Fruit fly (Drosophila melanogaster) whole organism, embryonic: ENCODE measurements around the gene Sfp33A2.
A peak's percentile ranks its signal among the peaks of the same experiment; 100 is the strongest.

Experiments used
- ATbp ChIP-seq: fragments of 200-800 bp; sonication (Bioruptor generic); optimal IDR thresholded peaks from 2 replicates; lab custom pipeline; 2017; ENCODE audit warnings: missing biosample characterization, mild to moderate bottlenecking, missing genetic modification characterization, missing genetic modification reagents
- CG10209 ChIP-seq: fragments of 200-800 bp; sonication (Bioruptor generic); optimal IDR thresholded peaks from 3 replicates; lab custom pipeline; 2017; ENCODE audit warnings: missing biosample characterization, mild to moderate bottlenecking, missing genetic modification characterization, missing genetic modification reagents
- CG11093 ChIP-seq: fragments of 200-800 bp; sonication (Bioruptor generic); IDR thresholded peaks from 3 replicates; pipeline ENCODE4 v1.3.6; 2022; ENCODE audit warnings: missing biosample characterization, missing genetic modification characterization
- CG12391 ChIP-seq: fragments of 200-800 bp; sonication (Bioruptor generic); optimal IDR thresholded peaks from 3 replicates; lab custom pipeline; 2018; ENCODE audit warnings: missing biosample characterization, mild to moderate bottlenecking, missing genetic modification characterization, moderate library complexity
- CG14710 ChIP-seq: fragments of 200-800 bp; sonication (Bioruptor generic); optimal IDR thresholded peaks from 3 replicates; lab custom pipeline; 2019; ENCODE audit warnings: missing biosample characterization, mild to moderate bottlenecking, missing genetic modification characterization, moderate library complexity
- CG14860 ChIP-seq: fragments of 200-800 bp; sonication (Bioruptor generic); IDR thresholded peaks from 3 replicates; pipeline ENCODE4 v1.3.6; 2022; ENCODE audit warnings: missing biosample characterization, missing genetic modification characterization; ENCODE audit not compliant: partially characterized antibody
- CG14965 ChIP-seq: fragments of 200-800 bp; sonication (Bioruptor generic); optimal IDR thresholded peaks from 2 replicates; lab custom pipeline; 2016; ENCODE audit warnings: missing biosample characterization, missing genetic modification characterization, borderline replicate concordance
- CG15269 ChIP-seq: fragments of 200-800 bp; sonication (Bioruptor generic); optimal IDR thresholded peaks from 2 replicates; lab custom pipeline; 2018; ENCODE audit warnings: missing biosample characterization, mild to moderate bottlenecking, missing genetic modification characterization, moderate library complexity
- CG15696 ChIP-seq: fragments of 200-800 bp; sonication (Bioruptor generic); optimal IDR thresholded peaks from 2 replicates; lab custom pipeline; 2019; ENCODE audit warnings: missing biosample characterization, mild to moderate bottlenecking, missing genetic modification characterization, moderate library complexity
- CG2116 ChIP-seq: fragments of 200-800 bp; sonication (Bioruptor generic); optimal IDR thresholded peaks from 3 replicates; lab custom pipeline; 2018; ENCODE audit warnings: missing biosample characterization, mild to moderate bottlenecking, missing genetic modification characterization
- CG2199 ChIP-seq: fragments of 200-800 bp; sonication (Bioruptor generic); IDR thresholded peaks from 3 replicates; pipeline ENCODE4 v1.3.6; 2022; ENCODE audit warnings: missing biosample characterization, missing genetic modification characterization
- CG30403 ChIP-seq: fragments of 200-800 bp; sonication (Bioruptor generic); optimal IDR thresholded peaks from 3 replicates; lab custom pipeline; 2016; ENCODE audit warnings: missing biosample characterization, missing genetic modification characterization
- CG3163 ChIP-seq: fragments of 200-800 bp; sonication (Bioruptor generic); optimal IDR thresholded peaks from 3 replicates; lab custom pipeline; 2016; ENCODE audit warnings: missing biosample characterization, missing genetic modification characterization
- CG33557 ChIP-seq: fragments of 200-800 bp; sonication (Bioruptor generic); optimal IDR thresholded peaks from 2 replicates; lab custom pipeline; 2019; ENCODE audit warnings: missing biosample characterization, mild to moderate bottlenecking, missing genetic modification characterization, moderate library complexity
- CG3407 ChIP-seq: fragments of 200-800 bp; sonication (Bioruptor generic); optimal IDR thresholded peaks from 2 replicates; lab custom pipeline; 2018; ENCODE audit warnings: missing biosample characterization, mild to moderate bottlenecking, missing genetic modification characterization
- CG42726 ChIP-seq: fragments of 200-800 bp; sonication (Bioruptor generic); IDR thresholded peaks from 2 replicates; pipeline ENCODE4 v1.3.6; 2022; ENCODE audit warnings: missing biosample characterization, missing genetic modification characterization; ENCODE audit not compliant: partially characterized antibody
- CG4404 ChIP-seq: fragments of 200-800 bp; sonication (Bioruptor generic); IDR thresholded peaks from 2 replicates; pipeline ENCODE4 v1.3.6; 2022; ENCODE audit warnings: missing biosample characterization, missing genetic modification characterization
- CG4707 ChIP-seq: fragments of 200-800 bp; sonication (Bioruptor generic); optimal IDR thresholded peaks from 2 replicates; lab custom pipeline; 2018; ENCODE audit warnings: missing biosample characterization, mild to moderate bottlenecking, missing genetic modification characterization, moderate library complexity
- CG7839 ChIP-seq: fragments of 200-800 bp; sonication (Bioruptor generic); optimal IDR thresholded peaks from 3 replicates; lab custom pipeline; 2018; ENCODE audit warnings: missing biosample characterization, mild to moderate bottlenecking, missing genetic modification characterization, moderate library complexity
- CG9437 ChIP-seq: fragments of 200-800 bp; sonication (Bioruptor generic); optimal IDR thresholded peaks from 2 replicates; lab custom pipeline; 2018; ENCODE audit warnings: missing biosample characterization, mild to moderate bottlenecking, missing genetic modification characterization
- CoRest ChIP-seq: fragments of 200-800 bp; sonication (Bioruptor generic); optimal IDR thresholded peaks from 3 replicates; lab custom pipeline; 2018; ENCODE audit warnings: missing biosample characterization, mild to moderate bottlenecking, missing genetic modification characterization, moderate library complexity
- D19A ChIP-seq: fragments of 200-800 bp; optimal IDR thresholded peaks from 3 replicates; lab custom pipeline; 2019; ENCODE audit warnings: missing biosample characterization, mild to moderate bottlenecking, missing genetic modification characterization, moderate library complexity
- E2f2 ChIP-seq: fragments of 200-800 bp; sonication (Bioruptor generic); IDR thresholded peaks from 2 replicates; pipeline ENCODE4 v1.3.6; 2022; ENCODE audit warnings: missing biosample characterization, missing genetic modification characterization
- Fer3 ChIP-seq: fragments of 200-800 bp; sonication (Bioruptor generic); optimal IDR thresholded peaks from 2 replicates; lab custom pipeline; 2018; ENCODE audit warnings: missing biosample characterization, mild to moderate bottlenecking, missing genetic modification characterization, moderate library complexity
- HLH4C ChIP-seq: fragments of 200-800 bp; sonication (Bioruptor generic); IDR thresholded peaks from 3 replicates; pipeline ENCODE4 v1.3.6; 2022; ENCODE audit warnings: missing biosample characterization, missing genetic modification characterization; ENCODE audit not compliant: partially characterized antibody
- Mes4 ChIP-seq: fragments of 200-800 bp; sonication (Bioruptor generic); optimal IDR thresholded peaks from 2 replicates; lab custom pipeline; 2016; ENCODE audit warnings: missing biosample characterization, missing genetic modification characterization
- Nf-YA ChIP-seq: fragments of 200-800 bp; sonication (Bioruptor generic); IDR thresholded peaks from 2 replicates; pipeline ENCODE4 v1.3.6; 2022; ENCODE audit warnings: missing biosample characterization, missing genetic modification characterization
- Nf-YC ChIP-seq: fragments of 200-800 bp; optimal IDR thresholded peaks from 3 replicates; lab custom pipeline; 2019; ENCODE audit warnings: missing biosample characterization, mild to moderate bottlenecking, missing genetic modification characterization, moderate library complexity
- Opbp ChIP-seq: fragments of 200-800 bp; sonication (Bioruptor generic); IDR thresholded peaks from 3 replicates; pipeline ENCODE4 v1.3.6; 2022; ENCODE audit warnings: missing biosample characterization, missing genetic modification characterization; ENCODE audit not compliant: partially characterized antibody
- Rx ChIP-seq: fragments of 200-800 bp; sonication (Bioruptor generic); IDR thresholded peaks from 2 replicates; pipeline ENCODE4 v1.3.6; 2022; ENCODE audit warnings: missing biosample characterization, missing genetic modification characterization
- Taf1 ChIP-seq: fragments of 200-800 bp; sonication (Bioruptor generic); IDR thresholded peaks from 2 replicates; pipeline ENCODE4 v1.3.6; 2022; ENCODE audit warnings: missing biosample characterization, missing genetic modification characterization
- ab ChIP-seq: fragments of 200-800 bp; sonication (Bioruptor generic); optimal IDR thresholded peaks from 2 replicates; lab custom pipeline; 2016; ENCODE audit warnings: missing biosample characterization, missing genetic modification characterization
- al ChIP-seq: fragments of 200-800 bp; sonication (Bioruptor generic); IDR thresholded peaks from 2 replicates; pipeline ENCODE4 v1.3.6; 2022; ENCODE audit warnings: missing biosample characterization, missing genetic modification characterization
- az2 ChIP-seq: fragments of 200-800 bp; sonication (Bioruptor generic); optimal IDR thresholded peaks from 3 replicates; lab custom pipeline; 2016; ENCODE audit warnings: missing biosample characterization, missing genetic modification characterization
- ems ChIP-seq: fragments of 200-800 bp; sonication (Bioruptor generic); optimal IDR thresholded peaks from 3 replicates; lab custom pipeline; 2016; ENCODE audit warnings: missing biosample characterization, missing genetic modification characterization
- esg ChIP-seq: fragments of 200-800 bp; sonication (Bioruptor generic); conservative IDR thresholded peaks from 2 replicates; pipeline ENCODE4 v1.3.6; 2022; ENCODE audit warnings: missing biosample characterization, missing genetic modification characterization
- exex ChIP-seq: fragments of 200-800 bp; sonication (Bioruptor generic); optimal IDR thresholded peaks from 4 replicates; lab custom pipeline; 2018; ENCODE audit warnings: missing biosample characterization, mild to moderate bottlenecking, missing genetic modification characterization, moderate library complexity
- kah ChIP-seq: fragments of 200-800 bp; sonication (Bioruptor generic); optimal IDR thresholded peaks from 2 replicates; lab custom pipeline; 2018; ENCODE audit warnings: missing biosample characterization, mild to moderate bottlenecking, missing genetic modification characterization
- lmd ChIP-seq: fragments of 200-800 bp; sonication (Bioruptor generic); IDR thresholded peaks from 2 replicates; pipeline ENCODE4 v1.3.6; 2022; ENCODE audit warnings: missing biosample characterization, missing genetic modification characterization
- ro ChIP-seq: fragments of 200-800 bp; sonication (Bioruptor generic); IDR thresholded peaks from 2 replicates; pipeline ENCODE4 v1.3.6; 2022; ENCODE audit warnings: missing biosample characterization, missing genetic modification characterization
- sc ChIP-seq, 3 experiments: fragments of >200 bp in 2 of 3; fragments of 200-800 bp in 1 of 3; sonication (Bioruptor generic) in 1 of 3; optimal IDR thresholded peaks; 2 replicates in 2 of 3; 3 replicates in 1 of 3; lab custom pipeline; 2017; ENCODE audit warnings: mild to moderate bottlenecking in 1 of 3, missing biosample characterization in 1 of 3, missing genetic modification characterization in 1 of 3, missing genetic modification reagents in 1 of 3
- scrt ChIP-seq: fragments of 200-800 bp; sonication (Bioruptor generic); optimal IDR thresholded peaks from 2 replicates; lab custom pipeline; 2018; ENCODE audit warnings: missing biosample characterization, mild to moderate bottlenecking, missing genetic modification characterization, moderate library complexity
- sd ChIP-seq: fragments of 200-800 bp; sonication (Bioruptor generic); optimal IDR thresholded peaks from 3 replicates; lab custom pipeline; 2018; ENCODE audit warnings: missing biosample characterization, mild to moderate bottlenecking, missing genetic modification characterization, moderate library complexity
- sim ChIP-seq: fragments of 200-800 bp; sonication (Bioruptor generic); IDR thresholded peaks from 2 replicates; pipeline ENCODE4 v1.3.6; 2022; ENCODE audit warnings: missing biosample characterization, missing genetic modification characterization
- tll ChIP-seq, 2 experiments: fragments of 200-800 bp in 1 of 2; fragments of >200 bp in 1 of 2; sonication (Bioruptor generic) in 1 of 2; optimal IDR thresholded peaks; 2 replicates each; lab custom pipeline; 2017 to 2019; ENCODE audit warnings: missing biosample characterization in 2 of 2, missing genetic modification characterization in 2 of 2, mild to moderate bottlenecking in 1 of 2, moderate library complexity in 1 of 2
- unc-4 ChIP-seq: fragments of 200-800 bp; sonication (Bioruptor generic); IDR thresholded peaks from 2 replicates; pipeline ENCODE4 v1.3.6; 2022; ENCODE audit warnings: missing biosample characterization, missing genetic modification characterization; ENCODE audit not compliant: partially characterized antibody
- vnd ChIP-seq: fragments of 200-800 bp; sonication (Bioruptor generic); IDR thresholded peaks from 3 replicates; pipeline ENCODE4 v1.3.6; 2022; ENCODE audit warnings: missing biosample characterization, missing genetic modification characterization; ENCODE audit not compliant: partially characterized antibody
- zf30C ChIP-seq: fragments of 200-800 bp; sonication (Bioruptor generic); optimal IDR thresholded peaks from 3 replicates; lab custom pipeline; 2018; ENCODE audit warnings: missing biosample characterization, mild to moderate bottlenecking, missing genetic modification characterization
- zfh1 ChIP-seq: fragments of 200-800 bp; sonication (Bioruptor generic); IDR thresholded peaks from 3 replicates; pipeline ENCODE4 v1.3.6; 2022; ENCODE audit warnings: missing biosample characterization, missing genetic modification characterization

Gene Sfp33A2

dm6 chr2L:11807697-11808226, 29.8 kb upstream of the Sfp33A2 start (continued):
- peak; percentile 23 for TF ChIP-seq unc-4 (GFP tag; lab: Robert Waterston, UW)
- TF ChIP-seq HLH4C (GFP tag; lab: Robert Waterston, UW), result peak; percentile 14; the same call in 1 of the 3 replicates
- TF ChIP-seq esg (GFP tag; lab: Robert Waterston, UW), result no peak
- peak; percentile 64 for TF ChIP-seq scrt (GFP tag; lab: Kevin White, UChicago)
- no peak for TF ChIP-seq sc (optimal IDR thresholded peaks at IDR 0.05; lab: Kevin White, UChicago)
- no peak for TF ChIP-seq sc (GFP tag; optimal IDR thresholded peaks at IDR 0.05; lab: Kevin White, UChicago)
- no peak for TF ChIP-seq CG15269
- no peak for TF ChIP-seq Fer3
- TF ChIP-seq CG12391 (tag; lab: Kevin White, UChicago), result no peak
- TF ChIP-seq al (GFP tag; lab: Robert Waterston, UW), result no peak
- no peak for TF ChIP-seq CG11093 (GFP tag; lab: Robert Waterston, UW)
- no peak for TF ChIP-seq vnd (GFP tag; lab: Robert Waterston, UW)
- TF ChIP-seq exex (tag; lab: Kevin White, UChicago), result peak; percentile 37
- TF ChIP-seq zf30C, result peak; percentile 16
- no peak for TF ChIP-seq CG10209
- no peak for TF ChIP-seq CG4404 (GFP tag; lab: Robert Waterston, UW)
- TF ChIP-seq CoRest (tag; lab: Kevin White, UChicago), result no peak
- TF ChIP-seq CG42726 (GFP tag; lab: Robert Waterston, UW), result peak; percentile 81
- no peak for TF ChIP-seq CG33557 (GFP tag; lab: Kevin White, UChicago)
- no peak for TF ChIP-seq ATbp (GFP tag; lab: Kevin White, UChicago)
- no peak for TF ChIP-seq ro (GFP tag; lab: Robert Waterston, UW)
- peak; percentile 5 for TF ChIP-seq kah (GFP tag; lab: Kevin White, UChicago)
- no peak for TF ChIP-seq ab (GFP tag; lab: Kevin White, UChicago)
- TF ChIP-seq CG4707 (GFP tag; lab: Kevin White, UChicago), result no peak
- TF ChIP-seq CG3163, result peak; percentile 28
- TF ChIP-seq CG15696 (tag; lab: Kevin White, UChicago), result no peak
- no peak for TF ChIP-seq Rx
- TF ChIP-seq CG14860, result no peak
- TF ChIP-seq Mes4 (GFP tag; lab: Kevin White, UChicago), result peak; percentile 48
- TF ChIP-seq ems (GFP tag; lab: Kevin White, UChicago), result peak; percentile 10
- TF ChIP-seq CG7839 (tag; lab: Kevin White, UChicago), result no peak
- TF ChIP-seq sim, result no peak
- no peak for TF ChIP-seq CG14965
- TF ChIP-seq CG2199 (GFP tag; lab: Robert Waterston, UW), result 0 out of 3 replicates have a peak, but pooled peaks have one; percentile 74
- no peak for TF ChIP-seq D19A
- TF ChIP-seq E2f2 (GFP tag; lab: Robert Waterston, UW), result peak; percentile 12; the same call in 1 of the 2 replicates
- no peak for TF ChIP-seq lmd (GFP tag; lab: Robert Waterston, UW)
- TF ChIP-seq sd (tag; lab: Kevin White, UChicago), result peak; percentile 84
- TF ChIP-seq az2 (GFP tag; lab: Kevin White, UChicago), result no peak
- TF ChIP-seq CG2116 (GFP tag; lab: Kevin White, UChicago), result peak; percentile 33
- TF ChIP-seq Taf1 (GFP tag; lab: Robert Waterston, UW), result no peak
- peak; percentile 55 for TF ChIP-seq Nf-YC (tag; lab: Kevin White, UChicago)
- no peak for TF ChIP-seq CG30403
- peak; percentile 23; the same call in 1 of the 3 replicates for TF ChIP-seq zfh1 (GFP tag; lab: Robert Waterston, UW)
- no peak for TF ChIP-seq CG9437 (GFP tag; lab: Kevin White, UChicago)
- TF ChIP-seq Opbp (GFP tag; lab: Robert Waterston, UW), result no peak
- no peak for TF ChIP-seq CG14710 (tag; lab: Kevin White, UChicago)
- TF ChIP-seq Nf-YA, result no peak
- TF ChIP-seq tll (GFP tag; optimal IDR thresholded peaks at IDR 0.05; lab: Kevin White, UChicago), result peak in 1 of 2 experiments; percentile 10
- TF ChIP-seq CG3407 (GFP tag; lab: Kevin White, UChicago), result no peak
